Fruit fly (Drosophila melanogaster) whole organism, adult: ENCODE results near the gene shd.

Experiments
- CG7045 ChIP-seq: fragments of 200-800 bp; sonication (Bioruptor generic); optimal IDR thresholded peaks from 2 replicates; lab custom pipeline; 2017; ENCODE audit warnings: missing biosample characterization, mild to moderate bottlenecking, missing genetic modification characterization
- CG7101 ChIP-seq: fragments of 200-800 bp; sonication (Bioruptor generic); optimal IDR thresholded peaks from 2 replicates; lab custom pipeline; 2018; ENCODE audit warnings: missing biosample characterization, mild to moderate bottlenecking, missing genetic modification characterization, moderate library complexity
- Mnt ChIP-seq: fragments of 200-800 bp; sonication (Bioruptor generic); optimal IDR thresholded peaks from 2 replicates; lab custom pipeline; 2016; ENCODE audit warnings: missing biosample characterization, mild to moderate bottlenecking, missing genetic modification characterization
- cic ChIP-seq: fragments of 200-800 bp; sonication (Bioruptor generic); optimal IDR thresholded peaks from 2 replicates; lab custom pipeline; 2017; ENCODE audit warnings: missing biosample characterization, mild to moderate bottlenecking, missing genetic modification characterization, moderate library complexity
- cnc ChIP-seq, 2 experiments: fragments of >200 bp; optimal IDR thresholded peaks; 2 replicates each; lab custom pipeline; 2017
- kay ChIP-seq: fragments of 200-800 bp; sonication (Bioruptor generic); peaks from one replicate; lab custom pipeline; 2016; ENCODE audit warnings: missing biosample characterization, missing genetic modification characterization, borderline replicate concordance
- ovo ChIP-seq: fragments of 200-800 bp; sonication (Bioruptor generic); optimal IDR thresholded peaks from 2 replicates; lab custom pipeline; 2016; ENCODE audit warnings: missing biosample characterization, missing genetic modification characterization

dm6 chr3L:14603160-14603559 lies 11.1 kb upstream of the shd start:
- TF ChIP-seq cic (no peak), CG7101 (tag; lab: Kevin White, UChicago) (no peak), CG7045 (GFP tag; lab: Kevin White, UChicago) (no peak), Mnt (GFP tag; lab: Kevin White, UChicago) (no peak), kay (GFP tag; lab: Kevin White, UChicago) (peak; percentile 61), ovo (GFP tag; lab: Kevin White, UChicago) (no peak), cnc (optimal IDR thresholded peaks at IDR 0.05; lab: Kevin White, UChicago) (no peak)
